Worm (Caenorhabditis elegans): ENCODE data around the gene alh-1.

alh-1 gene

DNA sequence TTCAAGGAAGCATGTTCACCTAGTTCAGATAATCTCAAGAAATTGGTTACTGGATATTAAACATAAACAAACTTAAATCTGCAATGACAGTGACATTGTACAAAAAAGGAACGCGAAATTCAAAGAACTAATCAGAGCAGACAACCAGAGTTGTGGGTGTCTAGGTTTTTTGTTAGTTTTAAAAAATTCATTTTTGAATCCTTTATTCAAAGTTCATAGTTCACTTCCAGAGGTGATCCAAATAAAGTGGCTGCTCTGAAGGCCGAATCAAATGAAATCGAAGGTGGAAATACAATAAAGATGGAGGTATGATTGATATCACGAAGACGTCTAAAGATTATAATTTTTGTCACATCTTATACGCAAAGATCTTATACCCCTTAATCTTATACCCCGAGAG is 3.2 kb upstream of the alh-1 start, which contains the start of gene ttbk-6:
TSS of gene ttbk-6 (plus strand) at position 301 of the 400 bp plus-strand sequence.
- TF ChIP-seq fos-1 (tag; optimal IDR thresholded peaks at IDR 0.05) (no peak), sdz-12 (GFP tag; optimal IDR thresholded peaks at IDR 0.05) (no peak), F37D6.2 (tag; optimal IDR thresholded peaks at IDR 0.05) (no peak), dpl-1 (GFP tag; optimal IDR thresholded peaks at IDR 0.05) (no peak)

DNA sequence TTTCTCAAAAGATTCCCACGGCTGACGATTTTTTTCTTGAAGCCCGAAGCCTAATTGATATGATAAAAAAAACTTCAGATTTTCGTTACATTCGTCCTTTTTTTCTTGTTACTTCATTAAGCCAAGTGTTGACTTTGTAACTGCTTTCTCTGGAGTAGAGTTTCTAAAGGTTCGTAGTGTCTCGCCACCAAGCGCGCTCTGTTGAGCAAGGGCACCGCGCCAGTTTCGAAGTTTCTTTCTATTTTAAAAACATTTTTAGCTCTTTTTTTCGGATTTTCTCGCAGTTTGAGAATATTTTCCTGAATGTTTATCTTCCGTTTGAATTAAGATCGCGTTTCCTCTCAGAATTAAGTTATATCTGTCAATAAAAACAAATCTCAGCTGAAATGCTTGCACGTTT is 995 bp upstream of the alh-1 start:
- no peak for TF ChIP-seq attf-4 (tag; optimal IDR thresholded peaks at IDR 0.05)
- no peak for TF ChIP-seq lin-13 (GFP tag; optimal IDR thresholded peaks at IDR 0.05)
- TF ChIP-seq ceh-44 (GFP tag; IDR thresholded peaks at IDR 0.05), result no peak
- no peak for TF ChIP-seq lir-3 (tag; optimal IDR thresholded peaks at IDR 0.05)
- TF ChIP-seq unc-130 (GFP tag; optimal IDR thresholded peaks at IDR 0.05), result peak; percentile 6
- TF ChIP-seq lin-38 (GFP tag; IDR thresholded peaks at IDR 0.05), result peak; percentile 52
- TF ChIP-seq Y48G9A.11 (GFP tag; IDR thresholded peaks at IDR 0.05), result no peak
- TF ChIP-seq ama-1 (optimal IDR thresholded peaks at IDR 0.05), result no peak
- no peak for TF ChIP-seq gei-8 (GFP tag; optimal IDR thresholded peaks at IDR 0.05)
- TF ChIP-seq cey-2 (tag; optimal IDR thresholded peaks at IDR 0.05; ENCODE audit: borderline replicate concordance, insufficient read depth), result no peak
- no peak for TF ChIP-seq snpc-1.2 (GFP tag; IDR thresholded peaks at IDR 0.05)
- peak; percentile 58 for TF ChIP-seq mes-2 (tag; optimal IDR thresholded peaks at IDR 0.05; ENCODE audit: poor library complexity, severe bottlenecking)
- no peak for TF ChIP-seq egl-43 (GFP tag; IDR thresholded peaks at IDR 0.05)
- TF ChIP-seq ceh-20 (GFP tag; IDR thresholded peaks at IDR 0.05), result no peak
- no peak for TF ChIP-seq rbr-2 (tag; optimal IDR thresholded peaks at IDR 0.05)
- TF ChIP-seq F26F4.8 (GFP tag; conservative IDR thresholded peaks at IDR 0.05), result no peak
- TF ChIP-seq ceh-32 (tag; optimal IDR thresholded peaks at IDR 0.05; ENCODE audit: poor library complexity), result no peak

DNA sequence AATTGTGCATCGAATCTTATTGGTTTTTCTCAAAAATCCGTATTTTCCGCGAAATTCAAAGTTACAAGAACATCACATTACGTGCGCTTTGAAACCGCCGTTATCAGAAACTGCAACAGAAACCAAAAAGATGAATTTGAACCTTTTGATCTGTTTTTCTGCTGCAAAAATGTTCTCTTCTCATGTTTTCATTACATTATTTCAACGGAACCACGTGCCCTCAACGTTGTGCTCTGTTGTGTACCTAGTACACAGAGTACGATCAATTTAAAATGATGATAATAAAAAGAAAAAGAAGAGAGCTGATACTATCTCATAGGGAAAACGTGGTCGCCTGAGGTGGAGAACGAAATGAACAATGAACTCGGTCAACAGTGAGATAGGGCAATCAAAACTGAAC is 498 bp downstream of the alh-1 start:
- TF ChIP-seq pha-4 (GFP tag; IDR thresholded peaks at IDR 0.05), result peak; percentile 46; the same call in 1 of the 2 replicates
- TF ChIP-seq pha-4 (tag; optimal IDR thresholded peaks at IDR 0.05), result peak; percentile 84
- peak; percentile 53 for TF ChIP-seq nhr-102 (tag; optimal IDR thresholded peaks at IDR 0.05)
- TF ChIP-seq tag-97 (GFP tag; IDR thresholded peaks at IDR 0.05), result no peak
- peak; percentile 25 for TF ChIP-seq nhr-10 (tag; optimal IDR thresholded peaks at IDR 0.05)
- no peak for TF ChIP-seq mxl-2 (GFP tag; conservative IDR thresholded peaks at IDR 0.05)
- peak; percentile 97 for TF ChIP-seq nhr-28 (tag; optimal IDR thresholded peaks at IDR 0.05)
- no peak for TF ChIP-seq Y48G9A.11 (GFP tag; IDR thresholded peaks at IDR 0.05)
- TF ChIP-seq zag-1 (tag; optimal IDR thresholded peaks at IDR 0.05), result no peak
- peak; percentile 12 for TF ChIP-seq dpl-1 (GFP tag; optimal IDR thresholded peaks at IDR 0.05)
- peak; percentile 97 for TF ChIP-seq mxl-3 (GFP tag; optimal IDR thresholded peaks at IDR 0.05)
- no peak for TF ChIP-seq skn-1 (tag; optimal IDR thresholded peaks at IDR 0.05)
- peak in 1 of 2 experiments; percentile 79 for TF ChIP-seq daf-16 (GFP tag; optimal IDR thresholded peaks at IDR 0.05)
- TF ChIP-seq daf-16 (tag; optimal IDR thresholded peaks at IDR 0.05), result peak; percentile 98
- TF ChIP-seq dve-1 (tag; optimal IDR thresholded peaks at IDR 0.05; ENCODE audit: insufficient read depth), result peak; percentile 95
- no peak for TF ChIP-seq arid-1 (GFP tag; conservative IDR thresholded peaks at IDR 0.05)
- no peak for TF ChIP-seq ceh-82 (tag; optimal IDR thresholded peaks at IDR 0.05)
- peak; percentile 88 for TF ChIP-seq nhr-77 (tag; optimal IDR thresholded peaks at IDR 0.05)
- TF ChIP-seq php-3 (GFP tag; IDR thresholded peaks at IDR 0.05), result 0 out of 2 replicates have a peak, but pooled peaks have one; percentile 43
- no peak for TF ChIP-seq dmd-9 (GFP tag; IDR thresholded peaks at IDR 0.05)
- TF ChIP-seq nhr-48 (tag; optimal IDR thresholded peaks at IDR 0.05), result peak; percentile 88
- no peak for TF ChIP-seq ZK337.2 (GFP tag; IDR thresholded peaks at IDR 0.05)
- TF ChIP-seq egl-43 (GFP tag; IDR thresholded peaks at IDR 0.05), result no peak
- no peak for TF ChIP-seq zip-2 (tag; optimal IDR thresholded peaks at IDR 0.05)
- no peak for TF ChIP-seq ztf-11 (tag; optimal IDR thresholded peaks at IDR 0.05)
- TF ChIP-seq rbr-2 (tag; optimal IDR thresholded peaks at IDR 0.05), result no peak
- TF ChIP-seq spr-3 (GFP tag; optimal IDR thresholded peaks at IDR 0.05), result no peak
- TF ChIP-seq zfp-2 (tag; optimal IDR thresholded peaks at IDR 0.05), result no peak
- TF ChIP-seq lin-38 (GFP tag; IDR thresholded peaks at IDR 0.05), result 0 out of 2 replicates have a peak, but pooled peaks have one; percentile 30
- TF ChIP-seq snpc-1.2 (GFP tag; IDR thresholded peaks at IDR 0.05), result no peak
- no peak for TF ChIP-seq duxl-1 (tag; optimal IDR thresholded peaks at IDR 0.05; ENCODE audit: poor library complexity)
- no peak for TF ChIP-seq jun-1 (tag; optimal IDR thresholded peaks at IDR 0.05)
- no peak for TF ChIP-seq ceh-44 (GFP tag; IDR thresholded peaks at IDR 0.05)
- no peak for TF ChIP-seq aly-2 (tag; optimal IDR thresholded peaks at IDR 0.05)
- no peak for TF ChIP-seq F37D6.2 (tag; optimal IDR thresholded peaks at IDR 0.05)
